Fruit fly (Drosophila melanogaster): Measurements from ENCODE around the gene Amnionless.

Gene Amnionless

DNA sequence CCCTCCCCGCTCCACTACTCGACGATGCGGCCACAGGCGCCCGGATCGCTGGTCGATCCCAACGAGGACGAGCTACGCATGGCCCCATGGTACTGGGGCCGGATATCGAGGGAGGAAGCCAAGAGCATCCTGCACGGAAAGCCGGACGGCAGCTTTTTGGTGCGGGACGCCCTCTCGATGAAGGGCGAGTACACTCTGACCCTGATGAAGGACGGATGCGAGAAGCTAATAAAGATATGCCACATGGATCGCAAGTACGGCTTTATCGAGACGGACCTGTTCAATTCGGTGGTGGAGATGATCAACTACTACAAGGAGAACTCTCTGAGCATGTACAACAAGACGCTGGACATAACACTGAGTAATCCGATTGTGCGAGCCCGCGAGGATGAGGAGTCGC lies 10.1 kb upstream of the Amnionless start:
- TF ChIP-seq Med (GFP tag): peak; percentile 52
- TF ChIP-seq Ravus (GFP tag; IDR thresholded peaks at IDR 0.05): no peak
- no peak for TF ChIP-seq Usf (GFP tag; optimal IDR thresholded peaks at IDR 0.05)

DNA sequence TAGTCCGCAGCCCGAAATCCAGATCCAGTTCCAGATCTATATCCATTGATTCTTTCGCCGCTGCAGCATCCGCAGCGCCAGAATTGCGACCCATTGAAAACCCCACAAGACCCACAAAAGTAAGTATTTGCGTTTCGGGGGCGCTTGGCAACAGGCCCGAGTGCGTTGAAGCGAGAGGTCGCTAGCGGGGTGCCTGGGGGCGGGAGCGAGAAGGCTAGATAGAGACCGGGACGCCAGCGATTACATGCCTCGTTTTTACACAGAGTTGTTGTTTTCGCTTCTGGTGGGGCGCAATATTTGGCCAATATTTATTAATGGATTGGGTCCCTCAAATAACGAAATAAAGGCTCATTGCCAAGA lies 9.3 kb upstream of the Amnionless start:
- no peak for TF ChIP-seq phol (tag; optimal IDR thresholded peaks at IDR 0.05)
- TF ChIP-seq CG13775 (GFP tag; optimal IDR thresholded peaks at IDR 0.05): no peak
- no peak for TF ChIP-seq Six4 (GFP tag; optimal IDR thresholded peaks at IDR 0.05)
- no peak; the same call in 3 of the 4 replicates for TF ChIP-seq Dll (GFP tag; IDR thresholded peaks at IDR 0.05; ENCODE audit: partially characterized antibody)
- TF ChIP-seq ftz-f1 (GFP tag; optimal IDR thresholded peaks at IDR 0.05): peak; percentile 31
- TF ChIP-seq Deaf1 (tag; optimal IDR thresholded peaks at IDR 0.05): peak; percentile 79
- TF ChIP-seq tgo (GFP tag; IDR thresholded peaks at IDR 0.05): no peak
- TF ChIP-seq Dip3 (GFP tag; optimal IDR thresholded peaks at IDR 0.05): no peak
- no peak for TF ChIP-seq en (GFP tag; optimal IDR thresholded peaks at IDR 0.05)
- TF ChIP-seq crol (GFP tag; IDR thresholded peaks at IDR 0.05): 0 out of 2 replicates have a peak, but pooled peaks have one; percentile 52
- TF ChIP-seq CG7745 (tag; optimal IDR thresholded peaks at IDR 0.05): no peak
- TF ChIP-seq vnd (GFP tag; IDR thresholded peaks at IDR 0.05; ENCODE audit: partially characterized antibody): no peak
- peak; percentile 91 for TF ChIP-seq CG1832 (GFP tag; optimal IDR thresholded peaks at IDR 0.05)
- TF ChIP-seq MTF-1 (GFP tag; optimal IDR thresholded peaks at IDR 0.05; ENCODE audit: borderline replicate concordance): peak; percentile 13
- peak; percentile 1 for TF ChIP-seq exex (tag; optimal IDR thresholded peaks at IDR 0.05)
- TF ChIP-seq CG12769 (tag; optimal IDR thresholded peaks at IDR 0.05): peak; percentile 50
- no peak for TF ChIP-seq CG13296 (GFP tag; optimal IDR thresholded peaks at IDR 0.05)
- TF ChIP-seq lilli (GFP tag; optimal IDR thresholded peaks at IDR 0.05): no peak
- no peak for TF ChIP-seq run (tag; optimal IDR thresholded peaks at IDR 0.05)
- TF ChIP-seq CG10147 (GFP tag; optimal IDR thresholded peaks at IDR 0.05): peak; percentile 9
- no peak for TF ChIP-seq Hr51 (GFP tag; optimal IDR thresholded peaks at IDR 0.05)
- TF ChIP-seq Med (GFP tag): peak; percentile 30
- TF ChIP-seq nom (GFP tag; optimal IDR thresholded peaks at IDR 0.05): peak; percentile 35
- TF ChIP-seq lmd (GFP tag; IDR thresholded peaks at IDR 0.05): no peak
- no peak for TF ChIP-seq CG31388 (GFP tag; optimal IDR thresholded peaks at IDR 0.05)
- no peak for TF ChIP-seq CG7372 (GFP tag; IDR thresholded peaks at IDR 0.05)
- peak; percentile 18; the same call in 1 of the 2 replicates for TF ChIP-seq rib (GFP tag; IDR thresholded peaks at IDR 0.05)
- TF ChIP-seq CG17186 (GFP tag; optimal IDR thresholded peaks at IDR 0.05): no peak
- TF ChIP-seq CG8281 (tag; optimal IDR thresholded peaks at IDR 0.05): no peak
- TF ChIP-seq fd96Cb (tag; optimal IDR thresholded peaks at IDR 0.05): no peak
- 0 out of 2 replicates have a peak, but pooled peaks have one; percentile 37 for TF ChIP-seq chm (GFP tag; IDR thresholded peaks at IDR 0.05)
- no peak for TF ChIP-seq CG8924 (tag; optimal IDR thresholded peaks at IDR 0.05)
- TF ChIP-seq Rfx (GFP tag; IDR thresholded peaks at IDR 0.05): peak; percentile 39; the same call in 1 of the 2 replicates
- peak; percentile 81 for TF ChIP-seq sug (tag; optimal IDR thresholded peaks at IDR 0.05)
- no peak for TF ChIP-seq CG8290 (GFP tag; optimal IDR thresholded peaks at IDR 0.05)
- peak in 1 of 2 experiments; percentile 48 for TF ChIP-seq CG8290 (tag; optimal IDR thresholded peaks at IDR 0.05)
- peak in 1 of 2 experiments; percentile 33 for TF ChIP-seq Pdp1 (GFP tag; optimal IDR thresholded peaks at IDR 0.05)
- no peak for TF ChIP-seq CG1603 (tag; optimal IDR thresholded peaks at IDR 0.05)
- TF ChIP-seq kni (GFP tag; optimal IDR thresholded peaks at IDR 0.05): no peak
- peak; percentile 4 for TF ChIP-seq CG3281 (GFP tag; optimal IDR thresholded peaks at IDR 0.05)
- peak; percentile 9 for TF ChIP-seq pfk (GFP tag; optimal IDR thresholded peaks at IDR 0.05)
- TF ChIP-seq zfh1 (GFP tag; IDR thresholded peaks at IDR 0.05): peak; percentile 54; the same call in 1 of the 3 replicates
- TF ChIP-seq schlank (tag; optimal IDR thresholded peaks at IDR 0.05): no peak
- TF ChIP-seq CG10321 (GFP tag; IDR thresholded peaks at IDR 0.05): no peak
- peak; percentile 65 for TF ChIP-seq CG13894 (tag; optimal IDR thresholded peaks at IDR 0.05)
- no peak for TF ChIP-seq CG7987 (GFP tag; optimal IDR thresholded peaks at IDR 0.05)
- no peak for TF ChIP-seq CG17328 (GFP tag; IDR thresholded peaks at IDR 0.05)
